Worm (Caenorhabditis elegans) whole organism, L4 larva: ENCODE results near the gene ergi-3.
A peak's percentile ranks its signal among the peaks of the same experiment; 100 is the strongest.

Experiments
- D1046.2 ChIP-seq: fragments of 200-800 bp; sonication (Bioruptor generic); IDR thresholded peaks from 2 replicates; pipeline ENCODE4 v1.3.6; 2022; ENCODE audit warnings: missing genetic modification characterization, missing compliant biosample characterization
- F44E2.7 ChIP-seq: fragments of 200-800 bp; sonication (Bioruptor generic); IDR thresholded peaks from 2 replicates; pipeline ENCODE4 v2.1.2; 2022; ENCODE audit warnings: missing genetic modification characterization, missing compliant biosample characterization
- Y105C5A.15 ChIP-seq: fragments of 200-800 bp; sonication (Bioruptor generic); IDR thresholded peaks from 2 replicates; pipeline ENCODE4 v1.3.6; 2022; ENCODE audit warnings: missing genetic modification characterization, missing compliant biosample characterization
- Y5F2A.4 ChIP-seq: fragments of 200-800 bp; sonication (Bioruptor generic); optimal IDR thresholded peaks from 2 replicates; lab custom pipeline; 2018; ENCODE audit warnings: mild to moderate bottlenecking, missing genetic modification characterization, missing compliant biosample characterization
- aha-1 ChIP-seq: fragments of 150-350 bp; peaks from one replicate; lab custom pipeline; 2014; ENCODE audit warnings: missing biosample characterization, missing genetic modification characterization
- ceh-44 ChIP-seq: fragments of 200-800 bp; sonication (Bioruptor generic); IDR thresholded peaks from 2 replicates; pipeline ENCODE4 v1.3.6; 2022; ENCODE audit warnings: missing genetic modification reagents, missing genetic modification characterization, missing compliant biosample characterization
- cey-2 ChIP-seq: sonication (generic microtip); optimal IDR thresholded peaks from 3 replicates; lab custom pipeline; 2017; ENCODE audit warnings: missing genetic modification characterization, mild to moderate bottlenecking, missing compliant biosample characterization, antibody characterized with exemption, borderline replicate concordance; ENCODE audit not compliant: insufficient read depth
- ctbp-1 ChIP-seq: fragments of 200-800 bp; sonication (Bioruptor generic); IDR thresholded peaks from 2 replicates; pipeline ENCODE4 v1.3.6; 2022; ENCODE audit warnings: missing genetic modification reagents, missing genetic modification characterization, missing compliant biosample characterization
- daf-16 ChIP-seq, 3 experiments: sonication (generic microtip); optimal IDR thresholded peaks; 2 replicates each; lab custom pipeline; 2016 to 2017; ENCODE audit warnings: missing genetic modification characterization in 3 of 3, missing genetic modification reagents in 3 of 3, mild to moderate bottlenecking in 2 of 3, missing compliant biosample characterization in 2 of 3, missing biosample characterization in 1 of 3, moderate library complexity in 1 of 3
- daf-19 ChIP-seq: fragments of 200-800 bp; sonication (Bioruptor generic); conservative IDR thresholded peaks from 2 replicates; pipeline ENCODE4 v1.3.6; 2022; ENCODE audit warnings: missing genetic modification characterization, missing compliant biosample characterization
- daf-8 ChIP-seq: fragments of 200-800 bp; sonication (Bioruptor generic); IDR thresholded peaks from 2 replicates; pipeline ENCODE4 v1.3.6; 2022; ENCODE audit warnings: missing genetic modification characterization, missing compliant biosample characterization
- dmd-6 ChIP-seq: fragments of 200-800 bp; sonication (Bioruptor generic); IDR thresholded peaks from 2 replicates; pipeline ENCODE4 v1.3.6; 2022; ENCODE audit warnings: missing genetic modification reagents, missing genetic modification characterization, missing compliant biosample characterization
- dmd-9 ChIP-seq: fragments of 200-800 bp; sonication (Bioruptor generic); IDR thresholded peaks from 2 replicates; pipeline ENCODE4 v1.3.6; 2022; ENCODE audit warnings: missing genetic modification reagents, missing genetic modification characterization, missing compliant biosample characterization
- dpl-1 ChIP-seq: fragments of 150-350 bp; optimal IDR thresholded peaks from 2 replicates; lab custom pipeline; 2014; ENCODE audit warnings: missing biosample characterization, missing genetic modification reagents, missing genetic modification characterization
- dve-1 ChIP-seq: sonication (generic microtip); optimal IDR thresholded peaks from 2 replicates; lab custom pipeline; 2017; ENCODE audit warnings: antibody characterized with exemption, mild to moderate bottlenecking, missing genetic modification characterization, missing compliant biosample characterization; ENCODE audit not compliant: insufficient read depth
- fos-1 ChIP-seq: fragments of 150-350 bp; optimal IDR thresholded peaks from 2 replicates; lab custom pipeline; 2014; ENCODE audit warnings: missing biosample characterization, missing genetic modification characterization
- hlh-11 ChIP-seq: fragments of 200-800 bp; sonication (Bioruptor generic); optimal IDR thresholded peaks from 2 replicates; lab custom pipeline; 2018; ENCODE audit warnings: mild to moderate bottlenecking, missing genetic modification characterization, missing compliant biosample characterization
- lim-7 ChIP-seq: fragments of 200-800 bp; sonication (Bioruptor generic); IDR thresholded peaks from 2 replicates; pipeline ENCODE4 v1.3.6; 2022; ENCODE audit warnings: missing genetic modification characterization, missing compliant biosample characterization
- lin-13 ChIP-seq: fragments of 150-350 bp; optimal IDR thresholded peaks from 2 replicates; lab custom pipeline; 2014; ENCODE audit warnings: missing biosample characterization, missing genetic modification reagents, missing genetic modification characterization
- lin-15B ChIP-seq: fragments of 150-350 bp; sonication (generic microtip); optimal IDR thresholded peaks from 3 replicates; lab custom pipeline; 2014; ENCODE audit warnings: missing biosample characterization, missing genetic modification characterization
- madf-9 ChIP-seq: fragments of 200-800 bp; sonication (Bioruptor generic); conservative IDR thresholded peaks from 2 replicates; pipeline ENCODE4 v1.3.6; 2022; ENCODE audit warnings: missing genetic modification reagents, missing genetic modification characterization, missing compliant biosample characterization
- mdt-29 ChIP-seq: fragments of 200-800 bp; sonication (Bioruptor generic); IDR thresholded peaks from 2 replicates; pipeline ENCODE4 v1.3.6; 2022; ENCODE audit warnings: missing genetic modification reagents, missing genetic modification characterization, missing compliant biosample characterization
- mes-2 ChIP-seq: sonication (generic microtip); optimal IDR thresholded peaks from 2 replicates; lab custom pipeline; 2016; ENCODE audit warnings: missing genotype, mild to moderate bottlenecking, missing genetic modification characterization, missing compliant biosample characterization; ENCODE audit not compliant: poor library complexity, severe bottlenecking
- mxl-2 ChIP-seq: fragments of 200-800 bp; sonication (Bioruptor generic); conservative IDR thresholded peaks from 2 replicates; pipeline ENCODE4 v1.3.6; 2022; ENCODE audit warnings: missing genetic modification reagents, missing genetic modification characterization, missing compliant biosample characterization
- nhr-11 ChIP-seq: fragments of 150-350 bp; optimal IDR thresholded peaks from 2 replicates; lab custom pipeline; 2014; ENCODE audit warnings: missing biosample characterization, missing genetic modification characterization
- nhr-237 ChIP-seq: sonication (generic microtip); optimal IDR thresholded peaks from 2 replicates; lab custom pipeline; 2017; ENCODE audit warnings: missing biosample characterization, missing genetic modification characterization
- nhr-28 ChIP-seq: fragments of 150-350 bp; optimal IDR thresholded peaks from 2 replicates; lab custom pipeline; 2014; ENCODE audit warnings: missing biosample characterization, missing genetic modification characterization
- nhr-42 ChIP-seq: fragments of 200-800 bp; sonication (Bioruptor generic); IDR thresholded peaks from 2 replicates; pipeline ENCODE4 v1.3.6; 2022; ENCODE audit warnings: missing genetic modification characterization, missing compliant biosample characterization
- nhr-48 ChIP-seq: sonication (generic microtip); optimal IDR thresholded peaks from 2 replicates; lab custom pipeline; 2016; ENCODE audit warnings: mild to moderate bottlenecking, missing genetic modification characterization, missing compliant biosample characterization
- nhr-6 ChIP-seq: fragments of 150-350 bp; optimal IDR thresholded peaks from 2 replicates; lab custom pipeline; 2014; ENCODE audit warnings: missing biosample characterization, missing genetic modification characterization
- nhr-76 ChIP-seq: fragments of 150-350 bp; optimal IDR thresholded peaks from 2 replicates; lab custom pipeline; 2014; ENCODE audit warnings: missing biosample characterization, missing genetic modification characterization
- pha-4 ChIP-seq, 2 experiments: fragments of 150-350 bp in 1 of 2; fragments of 200-800 bp in 1 of 2; sonication (Bioruptor generic) in 1 of 2; IDR thresholded peaks in 1 of 2; optimal IDR thresholded peaks in 1 of 2; 2 replicates each; pipeline versions ENCODE4 v1.3.6 to Lab custom; 2014 to 2022; ENCODE audit warnings: missing genetic modification characterization in 2 of 2, missing genetic modification reagents in 2 of 2, missing biosample characterization in 1 of 2, missing compliant biosample characterization in 1 of 2
- pqm-1 ChIP-seq: sonication (generic microtip); optimal IDR thresholded peaks from 2 replicates; lab custom pipeline; 2017; ENCODE audit warnings: missing biosample characterization, missing genetic modification characterization
- saeg-2 ChIP-seq: fragments of 200-800 bp; sonication (Bioruptor generic); IDR thresholded peaks from 2 replicates; pipeline ENCODE4 v1.3.6; 2022; ENCODE audit warnings: missing genetic modification reagents, missing genetic modification characterization, missing compliant biosample characterization
- snpc-1.2 ChIP-seq: fragments of 200-800 bp; sonication (Bioruptor generic); IDR thresholded peaks from 2 replicates; pipeline ENCODE4 v1.3.6; 2022; ENCODE audit warnings: missing genetic modification reagents, missing genetic modification characterization, missing compliant biosample characterization
- tag-97 ChIP-seq: fragments of 200-800 bp; sonication (Bioruptor generic); IDR thresholded peaks from 2 replicates; pipeline ENCODE4 v1.3.6; 2022; ENCODE audit warnings: missing genetic modification characterization, missing compliant biosample characterization
- tra-1 ChIP-seq: fragments of 200-800 bp; sonication (Bioruptor generic); IDR thresholded peaks from 2 replicates; pipeline ENCODE4 v1.3.6; 2022; ENCODE audit warnings: missing genetic modification reagents, missing genetic modification characterization, missing compliant biosample characterization
- vab-7 ChIP-seq: fragments of 200-800 bp; sonication (Bioruptor generic); IDR thresholded peaks from 2 replicates; pipeline ENCODE4 v1.3.6; 2022; ENCODE audit warnings: missing genetic modification reagents, missing genetic modification characterization, missing compliant biosample characterization

The ergi-3 gene

ce11 chrX:15630340-15630739 lies 13.8 kb upstream of the ergi-3 start, which contains the start of gene K09E9.4:
K09E9.4 (minus strand) TSS chrX:15630440.
- TF ChIP-seq ctbp-1 = no peak
- no peak for TF ChIP-seq madf-9 (GFP tag; lab: Robert Waterston, UW)
- no peak for TF ChIP-seq ceh-44 (GFP tag; lab: Robert Waterston, UW)
- no peak for TF ChIP-seq lin-13 (GFP tag; lab: Kevin White, UChicago)
- no peak for TF ChIP-seq dmd-6 (GFP tag; lab: Robert Waterston, UW)
- TF ChIP-seq tag-97 (GFP tag; lab: Robert Waterston, UW) = no peak
- TF ChIP-seq dpl-1 (GFP tag; lab: Kevin White, UChicago) = no peak
- no peak for TF ChIP-seq mxl-2

DNA sequence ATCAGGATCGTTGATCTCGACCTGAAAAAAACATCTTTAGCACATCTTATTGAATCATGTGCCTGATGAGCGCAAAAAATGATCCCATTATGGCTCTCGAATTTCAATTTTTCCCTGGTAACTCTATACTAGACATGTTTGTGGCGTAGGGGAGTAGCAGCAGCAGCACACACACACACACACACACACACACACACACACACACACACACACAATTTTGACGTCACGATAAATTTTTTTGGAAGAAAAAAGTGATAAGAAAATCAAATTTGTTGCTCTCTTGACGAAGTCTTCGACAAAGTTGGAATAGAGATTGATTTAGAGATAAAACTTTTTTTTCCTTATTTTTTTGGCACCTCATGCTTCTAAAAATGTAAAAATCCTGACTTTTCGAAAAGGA lies 13.1 kb upstream of the ergi-3 start:
- TF ChIP-seq dve-1 (tag; lab: Kevin White, UChicago) (peak; percentile 23), Y5F2A.4 (GFP tag; lab: Kevin White, UChicago) (no peak), pha-4 (GFP tag; IDR thresholded peaks at IDR 0.05; lab: Robert Waterston, UW) (no peak), pha-4 (tag; optimal IDR thresholded peaks at IDR 0.05; lab: Kevin White, UChicago) (no peak), nhr-48 (tag; lab: Kevin White, UChicago) (no peak), fos-1 (no peak), snpc-1.2 (GFP tag; lab: Robert Waterston, UW) (no peak), tra-1 (GFP tag; lab: Robert Waterston, UW) (no peak), daf-16 (GFP tag; optimal IDR thresholded peaks at IDR 0.05; lab: Kevin White, UChicago) (no peak), daf-16 (tag; optimal IDR thresholded peaks at IDR 0.05; lab: Kevin White, UChicago) (peak; percentile 39), nhr-11 (no peak), lin-15B (tag; lab: Kevin White, UChicago) (no peak), nhr-76 (tag; lab: Kevin White, UChicago) (no peak), nhr-6 (tag; lab: Kevin White, UChicago) (no peak), lim-7 (GFP tag; lab: Robert Waterston, UW) (no peak), nhr-237 (no peak), pqm-1 (no peak), dmd-6 (GFP tag; lab: Robert Waterston, UW) (peak; percentile 57), hlh-11 (tag; lab: Kevin White, UChicago) (peak; percentile 32), D1046.2 (no peak), F44E2.7 (GFP tag; lab: Robert Waterston, UW) (no peak), ctbp-1 (0 out of 2 replicates have a peak, but pooled peaks have one; percentile 12), nhr-28 (tag; lab: Kevin White, UChicago) (peak; percentile 58), nhr-42 (GFP tag; lab: Robert Waterston, UW) (no peak), daf-19 (GFP tag; lab: Robert Waterston, UW) (no peak), mes-2 (tag; lab: Kevin White, UChicago) (peak; percentile 8), cey-2 (tag; lab: Kevin White, UChicago) (no peak), madf-9 (GFP tag; lab: Robert Waterston, UW) (no peak), daf-8 (GFP tag; lab: Robert Waterston, UW) (no peak), vab-7 (GFP tag; lab: Robert Waterston, UW) (no peak), mdt-29 (GFP tag; lab: Robert Waterston, UW) (no peak)

DNA sequence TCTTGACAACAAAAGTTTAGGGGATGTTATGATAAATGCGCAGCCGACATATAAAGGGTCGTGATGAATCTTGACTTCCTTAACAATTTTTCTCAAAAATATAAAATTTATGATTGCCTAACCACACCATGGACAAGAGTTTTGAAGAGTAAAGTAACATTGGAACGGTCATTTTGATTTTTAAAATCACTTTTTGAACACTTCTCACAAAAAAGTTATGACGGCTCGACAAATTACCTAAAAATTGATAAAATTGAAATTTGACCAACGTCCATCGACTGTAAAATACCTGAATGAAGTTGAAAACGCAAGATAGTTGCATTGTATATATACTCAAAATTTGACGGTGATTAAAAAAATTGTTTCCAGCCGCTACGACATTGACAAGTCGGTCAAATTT lies 12.4 kb upstream of the ergi-3 start:
- TF ChIP-seq daf-8 (GFP tag; lab: Robert Waterston, UW) (no peak), dmd-9 (GFP tag; lab: Robert Waterston, UW) (no peak), dmd-6 (GFP tag; lab: Robert Waterston, UW) (no peak), nhr-11 (no peak), saeg-2 (GFP tag; lab: Robert Waterston, UW) (no peak), aha-1 (peak; percentile 95), Y105C5A.15 (GFP tag; lab: Robert Waterston, UW) (no peak), nhr-48 (tag; lab: Kevin White, UChicago) (no peak), tag-97 (GFP tag; lab: Robert Waterston, UW) (no peak)
